Worm (Caenorhabditis elegans) whole organism, L2 larva: ENCODE results near the gene rep-1.

Experiments
- F13H6.1 ChIP-seq: sonication (generic microtip); optimal IDR thresholded peaks from 2 replicates; lab custom pipeline; 2016; ENCODE audit warnings: missing genetic modification characterization, missing compliant biosample characterization
- aly-2 ChIP-seq: fragments of 150-350 bp; optimal IDR thresholded peaks from 2 replicates; lab custom pipeline; 2014; ENCODE audit warnings: missing biosample characterization, missing genetic modification characterization
- lin-13 ChIP-seq: fragments of 150-350 bp; optimal IDR thresholded peaks from 2 replicates; lab custom pipeline; 2014; ENCODE audit warnings: missing biosample characterization, missing genetic modification reagents, missing genetic modification characterization
- lin-39 ChIP-seq: fragments of 150-350 bp; optimal IDR thresholded peaks from 2 replicates; lab custom pipeline; 2014; ENCODE audit warnings: missing biosample characterization, missing genetic modification reagents, missing genetic modification characterization
- mbf-1 ChIP-seq: sonication (generic microtip); optimal IDR thresholded peaks from 2 replicates; lab custom pipeline; 2017; ENCODE audit warnings: missing biosample characterization, missing genetic modification characterization
- nhr-21 ChIP-seq: fragments of 150-350 bp; optimal IDR thresholded peaks from 2 replicates; lab custom pipeline; 2014; ENCODE audit warnings: missing biosample characterization, missing genetic modification characterization
- nhr-6 ChIP-seq: fragments of 150-350 bp; optimal IDR thresholded peaks from 2 replicates; lab custom pipeline; 2014; ENCODE audit warnings: missing biosample characterization, missing genetic modification characterization
- sem-4 ChIP-seq: fragments of 150-350 bp; optimal IDR thresholded peaks from 2 replicates; lab custom pipeline; 2014; ENCODE audit warnings: missing biosample characterization, missing genetic modification reagents, missing genetic modification characterization
- sma-9 ChIP-seq, 2 experiments: fragments of 150-350 bp in 1 of 2; sonication (generic microtip) in 1 of 2; optimal IDR thresholded peaks; 2 replicates each; lab custom pipeline; 2014 to 2016; ENCODE audit warnings: missing genetic modification characterization in 2 of 2, mild to moderate bottlenecking in 1 of 2, missing biosample characterization in 1 of 2, missing compliant biosample characterization in 1 of 2, missing genetic modification reagents in 1 of 2, moderate library complexity in 1 of 2
- unc-62 ChIP-seq: fragments of 150-350 bp; optimal IDR thresholded peaks from 2 replicates; lab custom pipeline; 2014; ENCODE audit warnings: missing biosample characterization, missing genetic modification reagents, missing genetic modification characterization

DNA sequence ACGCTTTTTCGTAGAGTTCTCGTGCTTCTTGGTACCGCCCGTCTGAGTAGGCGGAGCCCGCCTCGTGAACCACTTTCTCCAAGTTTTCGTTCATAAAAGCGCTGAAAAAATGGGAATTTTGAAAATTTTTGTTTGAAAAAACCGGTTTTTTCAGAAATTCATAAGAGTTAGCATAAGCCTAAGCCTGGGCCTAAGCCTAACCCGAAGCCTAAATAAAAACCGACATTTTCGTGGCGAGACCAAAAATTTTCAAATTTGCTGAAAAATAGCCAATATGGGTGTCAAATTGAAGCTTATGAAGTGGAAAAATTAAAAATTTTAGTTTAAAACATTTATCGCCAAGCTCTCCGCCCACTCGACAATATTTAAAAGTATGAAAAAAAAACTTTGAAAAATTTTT, 43.8 kb downstream of the rep-1 start, which contains the start of gene Y22D7AL.9:
- TF ChIP-seq mbf-1 (no peak), sma-9 (GFP tag; optimal IDR thresholded peaks at IDR 0.05; lab: Kevin White, UChicago) (no peak), sma-9 (tag; optimal IDR thresholded peaks at IDR 0.05; lab: Kevin White, UChicago) (no peak), nhr-21 (tag; lab: Kevin White, UChicago) (no peak), sem-4 (tag; lab: Kevin White, UChicago) (no peak), lin-13 (no peak), nhr-6 (no peak), unc-62 (GFP tag; lab: Kevin White, UChicago) (no peak), aly-2 (tag; lab: Kevin White, UChicago) (no peak), lin-39 (no peak), F13H6.1 (no peak)
